Worm (Caenorhabditis elegans) whole organism, L4/young adult: ENCODE results near the gene rbm-22.

Experiments used
- W03F9.2 ChIP-seq: fragments of 150-350 bp; optimal IDR thresholded peaks from 2 replicates; lab custom pipeline; 2014; ENCODE audit warnings: missing biosample characterization, missing genetic modification characterization
- him-1 ChIP-seq: sonication (generic microtip); optimal IDR thresholded peaks from 2 replicates; lab custom pipeline; 2016; ENCODE audit warnings: missing genotype, missing genetic modification reagents, missing genetic modification characterization, missing compliant biosample characterization

DNA sequence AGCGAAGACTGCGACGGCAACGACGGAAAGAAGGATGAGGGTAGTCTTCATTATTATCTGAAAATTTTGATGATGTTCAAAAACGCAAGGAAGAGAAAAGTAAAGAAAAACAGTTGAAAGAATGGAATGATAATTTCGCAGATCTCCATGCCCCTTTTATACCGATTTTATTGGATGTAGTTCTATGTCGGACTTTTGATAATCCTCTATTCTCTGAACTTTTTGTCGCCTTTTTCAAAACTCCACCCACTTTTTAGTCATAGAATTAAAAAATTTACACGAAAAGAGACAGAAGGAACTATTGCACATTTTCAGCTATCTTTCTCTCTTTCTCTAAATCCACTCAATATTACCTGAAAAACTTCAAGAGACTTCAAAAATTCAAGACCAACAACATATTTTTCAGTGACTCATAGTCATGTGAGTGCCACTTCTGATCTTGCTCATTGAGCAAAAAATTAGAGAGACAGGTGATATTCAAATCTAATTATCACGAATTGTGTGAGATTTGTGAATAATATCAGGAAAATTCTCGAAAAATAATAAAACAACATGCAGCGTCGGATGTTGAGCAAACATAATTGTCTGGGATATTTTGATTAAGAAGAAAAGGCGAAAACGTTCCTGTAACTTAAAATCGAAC is 28.7 kb downstream of the rbm-22 start, which contains the start of gene F13E9.15:
- no peak for TF ChIP-seq W03F9.2 (tag; lab: Kevin White, UChicago)
- TF ChIP-seq him-1 (tag; lab: Kevin White, UChicago): no peak
